Fruit fly (Drosophila melanogaster): ENCODE measurements around the gene Cpr100A.

Gene Cpr100A

DNA sequence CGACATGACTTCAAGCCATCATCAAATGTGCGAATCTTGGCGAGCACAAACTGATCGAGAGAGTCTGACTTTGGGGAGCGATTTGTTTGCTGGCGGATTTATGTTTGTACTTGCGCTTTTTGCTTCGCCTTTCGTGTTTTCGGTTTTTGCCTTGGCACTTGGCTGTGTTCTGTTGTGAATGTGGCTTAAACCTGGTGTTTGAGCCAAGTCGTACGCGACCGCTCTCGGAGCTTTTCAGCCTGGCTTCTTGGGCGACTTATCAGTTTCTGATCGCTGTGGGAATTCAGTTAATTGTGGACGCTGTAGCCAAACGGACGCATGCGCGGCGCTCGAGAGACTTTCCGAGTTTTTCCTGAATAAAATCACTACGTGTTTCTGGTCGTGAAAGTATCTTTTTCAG lies 39.8 kb upstream of the Cpr100A start, which contains the start of gene CG15544:
Gene CG15544 (plus strand): TSS at position 276 of the 400 bp plus-strand sequence.
- TF ChIP-seq sd (tag; optimal IDR thresholded peaks at IDR 0.05) (peak; percentile 31), Optix (GFP tag; IDR thresholded peaks at IDR 0.05) (no peak), Bgb (GFP tag; IDR thresholded peaks at IDR 0.05; ENCODE audit: partially characterized antibody) (0 out of 2 replicates have a peak, but pooled peaks have one; percentile 14), chinmo (GFP tag; IDR thresholded peaks at IDR 0.05; ENCODE audit: partially characterized antibody) (0 out of 4 replicates have a peak, but pooled peaks have one; percentile 43), Jarid2 (GFP tag; optimal IDR thresholded peaks at IDR 0.05) (peak; percentile 21), grn (GFP tag; optimal IDR thresholded peaks at IDR 0.05) (peak; percentile 29), CG6272 (GFP tag; IDR thresholded peaks at IDR 0.05) (0 out of 2 replicates have a peak, but pooled peaks have one; percentile 14), CG6791 (GFP tag; IDR thresholded peaks at IDR 0.05; ENCODE audit: partially characterized antibody) (0 out of 3 replicates have a peak, but pooled peaks have one; percentile 8), her (GFP tag; optimal IDR thresholded peaks at IDR 0.05) (no peak)

dm6 chr3R:30828433-30829034 lies 38.8 kb upstream of the Cpr100A start:
- TF ChIP-seq Sox102F (GFP tag; optimal IDR thresholded peaks at IDR 0.05) (peak; percentile 28), Drgx (GFP tag; IDR thresholded peaks at IDR 0.05) (0 out of 2 replicates have a peak, but pooled peaks have one; percentile 31), gem (tag; optimal IDR thresholded peaks at IDR 0.05) (peak; percentile 2), E2f1 (GFP tag; IDR thresholded peaks at IDR 0.05) (no peak), tup (GFP tag; optimal IDR thresholded peaks at IDR 0.05) (no peak), Sox100B (GFP tag; optimal IDR thresholded peaks at IDR 0.05) (no peak)

DNA sequence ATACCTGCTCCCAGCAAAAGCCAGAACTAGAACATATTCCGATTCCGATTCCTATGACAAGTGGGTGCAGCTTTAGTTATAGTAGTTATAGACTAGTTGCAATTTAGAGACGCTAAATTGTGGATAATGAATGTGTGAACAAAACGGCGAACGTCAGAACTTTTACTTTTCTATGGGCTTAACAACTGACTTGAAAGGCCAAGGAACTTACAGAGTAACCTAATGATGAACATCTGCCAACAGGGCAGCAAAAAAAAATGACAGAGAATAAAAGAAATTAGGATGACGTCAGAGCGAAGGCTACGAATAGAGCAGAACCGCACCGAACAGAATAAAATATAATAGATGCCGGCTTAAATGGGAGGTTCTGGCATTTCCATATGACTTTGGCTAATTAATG lies 35.2 kb upstream of the Cpr100A start:
- TF ChIP-seq Ets65A (GFP tag) (peak; percentile 92), sima (GFP tag; optimal IDR thresholded peaks at IDR 0.05) (no peak)

DNA sequence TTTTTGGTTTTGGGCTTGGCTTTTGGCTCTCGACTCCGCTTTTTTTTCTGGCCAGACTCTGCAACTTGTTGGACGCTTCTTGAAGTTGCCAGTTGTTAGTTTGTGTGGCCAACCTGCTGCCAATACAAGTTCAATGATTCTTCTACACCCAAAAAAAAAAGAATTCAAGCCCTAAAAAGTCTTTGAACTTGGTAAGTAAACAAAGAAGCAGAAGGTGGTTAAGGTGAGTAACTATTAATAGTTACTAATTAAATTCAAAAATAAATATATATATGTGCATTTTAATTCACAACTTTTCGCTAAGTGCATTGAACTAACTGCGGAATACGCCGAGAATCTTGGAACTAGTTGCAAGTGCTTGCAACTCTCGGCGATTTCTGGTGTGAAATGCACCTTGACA lies 34.2 kb upstream of the Cpr100A start:
- no peak for TF ChIP-seq CG14441 (GFP tag; IDR thresholded peaks at IDR 0.05)
- TF ChIP-seq bsh (GFP tag; optimal IDR thresholded peaks at IDR 0.05), result peak in 1 of 2 experiments; percentile 42
- TF ChIP-seq tap (tag; optimal IDR thresholded peaks at IDR 0.05), result no peak
- peak; percentile 58 for TF ChIP-seq CG5180 (GFP tag; optimal IDR thresholded peaks at IDR 0.05)
- peak; percentile 66 for TF ChIP-seq Drgx (GFP tag; IDR thresholded peaks at IDR 0.05)
- TF ChIP-seq sens (GFP tag), result peak; percentile 38
- TF ChIP-seq ranshi (GFP tag; IDR thresholded peaks at IDR 0.05), result 0 out of 2 replicates have a peak, but pooled peaks have one; percentile 10

DNA sequence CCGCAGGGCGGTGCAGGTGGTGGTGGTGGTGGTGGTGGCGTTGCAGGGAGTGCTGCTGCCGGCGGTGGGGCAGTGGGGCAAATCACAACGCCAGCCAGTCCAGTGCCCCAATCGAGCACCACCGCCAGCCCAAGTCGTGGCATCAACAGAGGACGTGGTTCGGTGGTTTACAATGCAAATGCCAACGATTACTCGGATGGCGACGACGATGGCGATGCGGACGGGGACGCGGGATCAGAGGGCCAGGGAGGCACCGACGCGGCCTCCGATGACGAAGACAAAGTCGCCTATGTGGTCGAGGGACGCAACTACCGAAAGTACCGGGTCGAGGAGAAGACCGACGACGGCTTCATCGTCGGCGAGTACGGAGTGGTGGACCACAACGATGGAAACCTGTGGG lies 26.6 kb upstream of the Cpr100A start:
- no peak for TF ChIP-seq ranshi (GFP tag; IDR thresholded peaks at IDR 0.05)

- TF ChIP-seq Sin3A (optimal IDR thresholded peaks at IDR 0.05) (no peak), nom (GFP tag; optimal IDR thresholded peaks at IDR 0.05) (peak; percentile 57), CG33213 (GFP tag; optimal IDR thresholded peaks at IDR 0.05) (no peak), bsh (GFP tag; optimal IDR thresholded peaks at IDR 0.05) (peak in 1 of 2 experiments; percentile 47), CG10274 (GFP tag; optimal IDR thresholded peaks at IDR 0.05) (no peak)
These were observed 25.1 kb upstream of the Cpr100A start for dm6 chr3R:30842199-30842598.
